Fruit fly (Drosophila melanogaster): ENCODE measurements around the gene Pvr.

Pvr gene

DNA sequence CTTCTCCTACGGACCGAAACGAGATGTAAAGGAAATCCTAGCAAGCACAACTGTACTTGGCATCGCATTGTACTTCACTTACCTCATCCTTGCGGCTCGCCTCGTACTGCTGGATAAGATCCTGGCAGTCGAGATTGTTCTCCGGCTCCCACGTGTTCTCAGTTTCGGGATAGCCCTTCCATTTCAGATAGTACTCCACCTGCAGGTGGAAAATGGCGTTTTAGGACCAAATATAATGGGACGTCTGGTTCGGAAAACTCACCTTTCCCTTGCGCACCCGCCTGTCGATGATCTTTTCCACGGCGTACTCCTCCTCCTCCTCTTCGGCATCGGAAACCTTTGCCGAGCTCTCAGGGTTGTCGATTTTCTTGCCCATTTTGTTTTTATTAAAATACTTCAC, 29.2 kb downstream of the Pvr start:
- TF ChIP-seq ey (GFP tag; optimal IDR thresholded peaks at IDR 0.05) (no peak), dl (GFP tag; optimal IDR thresholded peaks at IDR 0.05; ENCODE audit: insufficient read depth in 1 of 2, partially characterized antibody in 2 of 2) (no peak), dmrt93B (GFP tag; optimal IDR thresholded peaks at IDR 0.05) (no peak), Dfd (GFP tag; optimal IDR thresholded peaks at IDR 0.05) (no peak), OdsH (GFP tag; optimal IDR thresholded peaks at IDR 0.05) (no peak), rgr (GFP tag; optimal IDR thresholded peaks at IDR 0.05) (no peak), jim (GFP tag; optimal IDR thresholded peaks at IDR 0.05) (no peak), Abd-B (GFP tag; optimal IDR thresholded peaks at IDR 0.05) (no peak), Mio (GFP tag; optimal IDR thresholded peaks at IDR 0.05) (no peak), Jra (GFP tag; optimal IDR thresholded peaks at IDR 0.05) (no peak), pan (optimal IDR thresholded peaks at IDR 0.05) (no peak), Hnf4 (GFP tag; optimal IDR thresholded peaks at IDR 0.05) (no peak), tai (GFP tag; optimal IDR thresholded peaks at IDR 0.05) (no peak), sage (GFP tag; optimal IDR thresholded peaks at IDR 0.05) (no peak), HLH106 (tag; optimal IDR thresholded peaks at IDR 0.05) (no peak)

DNA sequence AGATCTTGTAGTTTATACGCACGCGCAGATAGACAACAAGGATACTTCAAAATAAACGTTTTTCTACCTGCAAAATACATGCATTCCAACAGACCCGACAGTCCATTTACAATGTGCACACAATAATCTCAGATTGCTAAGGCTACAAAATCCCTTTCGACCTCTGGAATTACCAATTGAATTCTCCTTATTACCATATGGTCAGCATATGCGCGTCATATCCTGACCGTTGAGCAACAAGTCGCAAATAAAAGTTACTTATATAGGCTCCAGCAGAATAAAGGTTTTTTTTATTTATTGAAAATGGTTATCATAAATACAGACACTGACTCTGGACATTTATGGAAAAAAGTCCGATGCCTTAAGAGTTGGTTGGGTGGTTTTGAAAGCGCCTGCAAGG, 30.3 kb downstream of the Pvr start:
- TF ChIP-seq CG32264 (GFP tag; optimal IDR thresholded peaks at IDR 0.05) (no peak), dsf (GFP tag; optimal IDR thresholded peaks at IDR 0.05; ENCODE audit: borderline replicate concordance) (no peak), sv (GFP tag; optimal IDR thresholded peaks at IDR 0.05) (no peak), br (GFP tag; optimal IDR thresholded peaks at IDR 0.05) (no peak), lola (GFP tag; optimal IDR thresholded peaks at IDR 0.05) (no peak), brk (GFP tag; optimal IDR thresholded peaks at IDR 0.05) (no peak), Hnf4 (GFP tag; optimal IDR thresholded peaks at IDR 0.05) (no peak), CrebA (GFP tag; optimal IDR thresholded peaks at IDR 0.05; ENCODE audit: borderline replicate concordance) (no peak)

DNA sequence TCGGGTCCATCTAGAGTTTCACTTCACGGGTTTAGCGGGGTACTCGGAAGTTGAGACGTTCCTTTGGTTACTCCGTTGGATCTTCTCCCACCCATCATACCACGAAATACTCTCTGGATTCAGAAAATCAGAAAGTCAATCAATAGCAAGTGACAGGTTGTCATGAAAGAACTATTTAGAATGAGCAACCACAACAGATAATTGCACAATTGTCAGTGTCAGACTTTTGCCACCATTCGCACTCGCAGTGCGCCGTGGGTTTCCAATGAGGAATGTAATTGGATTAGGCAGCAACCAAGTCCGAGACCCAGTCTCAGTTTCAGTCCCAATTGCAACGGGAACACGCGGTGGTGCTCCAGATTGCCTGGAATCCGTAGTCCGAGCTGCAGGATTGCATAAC, 33.8 kb downstream of the Pvr start, which contains the start of gene CG8419:
Gene CG8419, plus strand, starts transcription at position 301 of the 400 bp plus-strand sequence.
- TF ChIP-seq sv (GFP tag; optimal IDR thresholded peaks at IDR 0.05) (no peak), Jra (GFP tag; optimal IDR thresholded peaks at IDR 0.05) (no peak), pan (optimal IDR thresholded peaks at IDR 0.05) (no peak)

DNA sequence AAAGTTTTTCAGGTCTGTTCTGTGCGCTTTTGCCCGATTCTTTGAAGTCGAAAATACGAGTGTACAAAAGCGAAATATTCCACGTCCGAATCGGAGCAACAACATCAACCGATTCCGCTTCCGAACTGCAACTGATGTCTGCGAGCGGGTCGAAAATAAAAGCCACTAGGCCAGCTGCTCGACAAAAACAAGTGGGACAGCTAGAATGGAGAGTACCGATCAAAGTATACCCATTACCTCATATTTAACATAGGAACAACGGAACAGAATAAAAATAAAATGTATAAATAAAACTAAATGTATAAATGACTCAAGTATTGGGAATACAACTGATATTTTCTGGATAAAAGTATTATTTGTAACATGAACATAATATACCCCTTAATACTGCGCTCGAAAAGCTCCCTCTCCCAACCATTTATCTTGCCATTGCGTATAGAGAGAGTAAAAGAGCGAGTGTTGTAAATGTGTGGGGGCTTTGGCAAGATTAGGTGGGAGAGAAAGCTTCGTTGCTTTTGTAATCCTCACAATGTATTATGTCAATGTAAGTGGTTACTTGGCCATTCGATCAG, 34.6 kb downstream of the Pvr start, which contains the start of gene SLC5A11:
Gene SLC5A11, minus strand, starts transcription at position 137 of the 572 bp plus-strand sequence.
- no peak for TF ChIP-seq Vsx2 (GFP tag; optimal IDR thresholded peaks at IDR 0.05; ENCODE audit: partially characterized antibody)
- TF ChIP-seq pan (optimal IDR thresholded peaks at IDR 0.05) = peak; percentile 89
- peak; percentile 99 for TF ChIP-seq sage (GFP tag; optimal IDR thresholded peaks at IDR 0.05)
- TF ChIP-seq dl (GFP tag; optimal IDR thresholded peaks at IDR 0.05; ENCODE audit: insufficient read depth in 1 of 2, partially characterized antibody in 2 of 2) = peak; percentile 8 to 60
- no peak for TF ChIP-seq lola (GFP tag; optimal IDR thresholded peaks at IDR 0.05)
- TF ChIP-seq Jra (GFP tag; optimal IDR thresholded peaks at IDR 0.05) = peak; percentile 74
- peak; percentile 63 for TF ChIP-seq dsf (GFP tag; optimal IDR thresholded peaks at IDR 0.05; ENCODE audit: borderline replicate concordance)
- TF ChIP-seq Hnf4 (GFP tag; optimal IDR thresholded peaks at IDR 0.05) = peak; percentile 91
- no peak for TF ChIP-seq Hr78 (GFP tag; optimal IDR thresholded peaks at IDR 0.05)
- peak; percentile 99 for TF ChIP-seq Rel (GFP tag; optimal IDR thresholded peaks at IDR 0.05)
- TF ChIP-seq Rel (tag; optimal IDR thresholded peaks at IDR 0.05) = peak; percentile 91
- TF ChIP-seq Dfd (GFP tag; optimal IDR thresholded peaks at IDR 0.05) = no peak
- no peak for TF ChIP-seq usp (GFP tag; optimal IDR thresholded peaks at IDR 0.05)
- TF ChIP-seq HLH106 (tag; optimal IDR thresholded peaks at IDR 0.05) = peak; percentile 96
- peak; percentile 97 for TF ChIP-seq Sp1 (GFP tag; optimal IDR thresholded peaks at IDR 0.05)
- peak; percentile 90 for TF ChIP-seq rgr (GFP tag; optimal IDR thresholded peaks at IDR 0.05)
- peak; percentile 98 for TF ChIP-seq CG32264 (GFP tag; optimal IDR thresholded peaks at IDR 0.05)
- peak; percentile 99 for TF ChIP-seq woc (GFP tag; optimal IDR thresholded peaks at IDR 0.05)
- TF ChIP-seq sv (GFP tag; optimal IDR thresholded peaks at IDR 0.05) = peak; percentile 94
- TF ChIP-seq ey (GFP tag; optimal IDR thresholded peaks at IDR 0.05) = peak; percentile 90
- TF ChIP-seq tai (GFP tag; optimal IDR thresholded peaks at IDR 0.05) = no peak
- TF ChIP-seq foxo (GFP tag; optimal IDR thresholded peaks at IDR 0.05) = peak; percentile 97 to 100
- peak; percentile 99 for TF ChIP-seq brk (GFP tag; optimal IDR thresholded peaks at IDR 0.05)
- TF ChIP-seq CG9705 (GFP tag; optimal IDR thresholded peaks at IDR 0.05) = peak; percentile 80
- peak; percentile 98 for TF ChIP-seq OdsH (GFP tag; optimal IDR thresholded peaks at IDR 0.05)
- peak; percentile 66 for TF ChIP-seq Dif (GFP tag; optimal IDR thresholded peaks at IDR 0.05; ENCODE audit: partially characterized antibody)
- TF ChIP-seq h (GFP tag; optimal IDR thresholded peaks at IDR 0.05) = peak; percentile 100
- TF ChIP-seq dmrt93B (GFP tag; optimal IDR thresholded peaks at IDR 0.05) = peak; percentile 92
- TF ChIP-seq Hr83 (GFP tag; optimal IDR thresholded peaks at IDR 0.05; ENCODE audit: poor library complexity, severe bottlenecking) = peak; percentile 57
- TF ChIP-seq Mio (GFP tag; optimal IDR thresholded peaks at IDR 0.05) = peak; percentile 47
- no peak for TF ChIP-seq Myc (optimal IDR thresholded peaks at IDR 0.05)
- TF ChIP-seq fru (GFP tag; optimal IDR thresholded peaks at IDR 0.05) = peak; percentile 98
- TF ChIP-seq N (GFP tag; optimal IDR thresholded peaks at IDR 0.05) = no peak
- TF ChIP-seq br (GFP tag; optimal IDR thresholded peaks at IDR 0.05) = peak; percentile 91
- no peak for TF ChIP-seq CrebA (GFP tag; optimal IDR thresholded peaks at IDR 0.05; ENCODE audit: borderline replicate concordance)
- TF ChIP-seq psq (GFP tag; optimal IDR thresholded peaks at IDR 0.05) = peak; percentile 99
